Fruit fly (Drosophila melanogaster) whole organism, embryonic: ENCODE results near the gene Hph.

ENCODE experiments used
- Ada2b ChIP-seq: fragments of 200-800 bp; sonication (Bioruptor generic); IDR thresholded peaks from 2 replicates; pipeline ENCODE4 v1.3.6; 2022; ENCODE audit warnings: missing biosample characterization, missing genetic modification characterization
- Antp ChIP-seq: fragments of 200-800 bp; sonication (Bioruptor generic); optimal IDR thresholded peaks from 3 replicates; lab custom pipeline; 2016; ENCODE audit warnings: missing biosample characterization, missing genetic modification characterization
- CG11723 ChIP-seq: fragments of 200-800 bp; sonication (Bioruptor generic); optimal IDR thresholded peaks from 2 replicates; lab custom pipeline; 2017; ENCODE audit warnings: missing biosample characterization, mild to moderate bottlenecking, missing genetic modification characterization
- CG13775 ChIP-seq: fragments of 200-800 bp; sonication (Bioruptor generic); optimal IDR thresholded peaks from 3 replicates; lab custom pipeline; 2017; ENCODE audit warnings: missing biosample characterization, mild to moderate bottlenecking, missing genetic modification characterization
- CG15269 ChIP-seq: fragments of 200-800 bp; sonication (Bioruptor generic); optimal IDR thresholded peaks from 2 replicates; lab custom pipeline; 2018; ENCODE audit warnings: missing biosample characterization, mild to moderate bottlenecking, missing genetic modification characterization, moderate library complexity
- CG17328 ChIP-seq: fragments of 200-800 bp; sonication (Bioruptor generic); IDR thresholded peaks from 2 replicates; pipeline ENCODE4 v1.3.6; 2022; ENCODE audit warnings: missing biosample characterization, missing genetic modification characterization
- CG17359 ChIP-seq: fragments of 200-800 bp; sonication (Bioruptor generic); optimal IDR thresholded peaks from 3 replicates; lab custom pipeline; 2018; ENCODE audit warnings: missing biosample characterization, mild to moderate bottlenecking, missing genetic modification characterization, moderate library complexity
- CG17912 ChIP-seq: fragments of 200-800 bp; sonication (Bioruptor generic); optimal IDR thresholded peaks from 2 replicates; lab custom pipeline; 2018; ENCODE audit warnings: missing biosample characterization, mild to moderate bottlenecking, missing genetic modification characterization
- CG18764 ChIP-seq: fragments of 200-800 bp; sonication (Bioruptor generic); optimal IDR thresholded peaks from 3 replicates; lab custom pipeline; 2016; ENCODE audit warnings: missing biosample characterization, missing genetic modification characterization
- CG30403 ChIP-seq: fragments of 200-800 bp; sonication (Bioruptor generic); optimal IDR thresholded peaks from 3 replicates; lab custom pipeline; 2016; ENCODE audit warnings: missing biosample characterization, missing genetic modification characterization
- CG4424 ChIP-seq: fragments of 200-800 bp; sonication (Bioruptor generic); optimal IDR thresholded peaks from 3 replicates; lab custom pipeline; 2016; ENCODE audit warnings: missing biosample characterization, missing genetic modification characterization
- CG5245 ChIP-seq: fragments of 200-800 bp; sonication (Bioruptor generic); optimal IDR thresholded peaks from 3 replicates; lab custom pipeline; 2016; ENCODE audit warnings: missing biosample characterization, missing genetic modification characterization
- CG6854 ChIP-seq: fragments of 200-800 bp; sonication (Bioruptor generic); optimal IDR thresholded peaks from 3 replicates; lab custom pipeline; 2017; ENCODE audit warnings: missing biosample characterization, mild to moderate bottlenecking, missing genetic modification characterization
- CG9727 ChIP-seq: fragments of 200-800 bp; sonication (Bioruptor generic); optimal IDR thresholded peaks from 3 replicates; lab custom pipeline; 2017; ENCODE audit warnings: missing biosample characterization, mild to moderate bottlenecking, missing genetic modification characterization
- Chrac-16 ChIP-seq: fragments of 200-800 bp; sonication (Bioruptor generic); optimal IDR thresholded peaks from 3 replicates; lab custom pipeline; 2016; ENCODE audit warnings: missing biosample characterization, missing genetic modification characterization
- Dbx ChIP-seq: fragments of 200-800 bp; sonication (Bioruptor generic); IDR thresholded peaks from 3 replicates; pipeline ENCODE4 v1.3.6; 2022; ENCODE audit warnings: missing biosample characterization, missing genetic modification characterization
- Dip3 ChIP-seq: fragments of 200-800 bp; sonication (Bioruptor generic); optimal IDR thresholded peaks from 3 replicates; lab custom pipeline; 2016; ENCODE audit warnings: missing biosample characterization, missing genetic modification characterization
- Drgx ChIP-seq: fragments of 200-800 bp; sonication (Bioruptor generic); IDR thresholded peaks from 2 replicates; pipeline ENCODE4 v1.3.6; 2022; ENCODE audit warnings: missing biosample characterization, missing genetic modification characterization
- Gug ChIP-seq: fragments of 200-800 bp; sonication (Bioruptor generic); IDR thresholded peaks from 4 replicates; pipeline ENCODE4 v1.3.6; 2022; ENCODE audit warnings: missing biosample characterization, missing genetic modification characterization
- Hsf ChIP-seq: fragments of 200-800 bp; sonication (Bioruptor generic); optimal IDR thresholded peaks from 3 replicates; lab custom pipeline; 2016; ENCODE audit warnings: missing biosample characterization, missing genetic modification characterization
- Lhr ChIP-seq: fragments of 200-800 bp; sonication (Bioruptor generic); optimal IDR thresholded peaks from 3 replicates; lab custom pipeline; 2017; ENCODE audit warnings: mild to moderate bottlenecking, missing biosample characterization, missing genetic modification reagents, missing genetic modification characterization
- Med ChIP-seq: fragments of 200-800 bp; sonication (Bioruptor generic); peaks from one replicate; lab custom pipeline; 2016; ENCODE audit warnings: missing biosample characterization, missing genetic modification characterization, mild to moderate bottlenecking, inconsistent platforms, moderate library complexity
- Side ChIP-seq: fragments of 200-800 bp; sonication (Bioruptor generic); optimal IDR thresholded peaks from 2 replicates; lab custom pipeline; 2016; ENCODE audit warnings: missing biosample characterization, missing genetic modification characterization
- Xrp1 ChIP-seq: fragments of 200-800 bp; sonication (Bioruptor generic); IDR thresholded peaks from 2 replicates; pipeline ENCODE4 v1.3.6; 2022; ENCODE audit warnings: missing biosample characterization, missing genetic modification characterization
- ab ChIP-seq: fragments of 200-800 bp; sonication (Bioruptor generic); optimal IDR thresholded peaks from 2 replicates; lab custom pipeline; 2016; ENCODE audit warnings: missing biosample characterization, missing genetic modification characterization
- ac ChIP-seq: fragments of 200-800 bp; sonication (Bioruptor generic); optimal IDR thresholded peaks from 3 replicates; lab custom pipeline; 2017; ENCODE audit warnings: missing biosample characterization, mild to moderate bottlenecking, missing genetic modification characterization
- ara ChIP-seq: fragments of 200-800 bp; sonication (Bioruptor generic); IDR thresholded peaks from 2 replicates; pipeline ENCODE4 v1.3.6; 2022; ENCODE audit warnings: missing biosample characterization, missing genetic modification characterization
- crp ChIP-seq, 2 experiments: fragments of 200-800 bp; sonication (Bioruptor generic); optimal IDR thresholded peaks; 2 replicates in 1 of 2; 3 replicates in 1 of 2; lab custom pipeline; 2017; ENCODE audit warnings: missing biosample characterization in 2 of 2, missing genetic modification characterization in 2 of 2, mild to moderate bottlenecking in 1 of 2, moderate library complexity in 1 of 2
- dmrt99B ChIP-seq: fragments of 200-800 bp; sonication (Bioruptor generic); optimal IDR thresholded peaks from 2 replicates; lab custom pipeline; 2018; ENCODE audit warnings: missing biosample characterization, mild to moderate bottlenecking, missing genetic modification characterization, moderate library complexity
- dpn ChIP-seq, 2 experiments: fragments of 200-800 bp; sonication (Bioruptor generic); optimal IDR thresholded peaks; 3 replicates each; lab custom pipeline; 2016; ENCODE audit warnings: missing biosample characterization in 2 of 2, missing genetic modification characterization in 2 of 2
- en ChIP-seq: fragments of 200-800 bp; sonication (Bioruptor generic); optimal IDR thresholded peaks from 2 replicates; lab custom pipeline; 2016; ENCODE audit warnings: missing biosample characterization, missing genetic modification characterization
- eyg ChIP-seq: fragments of 200-800 bp; sonication (Bioruptor generic); optimal IDR thresholded peaks from 3 replicates; lab custom pipeline; 2016; ENCODE audit warnings: missing biosample characterization, missing genetic modification characterization
- fd64A ChIP-seq: fragments of 200-800 bp; sonication (Bioruptor generic); optimal IDR thresholded peaks from 3 replicates; lab custom pipeline; 2018; ENCODE audit warnings: missing biosample characterization, mild to moderate bottlenecking, missing genetic modification characterization
- hkb ChIP-seq, 2 experiments: fragments of 200-800 bp in 1 of 2; fragments of >200 bp in 1 of 2; sonication (Bioruptor generic) in 1 of 2; IDR thresholded peaks in 1 of 2; optimal IDR thresholded peaks in 1 of 2; 2 replicates each; pipeline versions ENCODE4 v1.3.6 to Lab custom; 2017 to 2022; ENCODE audit warnings: missing biosample characterization in 1 of 2, missing genetic modification characterization in 1 of 2
- lilli ChIP-seq: fragments of 200-800 bp; sonication (Bioruptor generic); optimal IDR thresholded peaks from 3 replicates; lab custom pipeline; 2016; ENCODE audit warnings: missing biosample characterization, missing genetic modification characterization
- mam ChIP-seq: fragments of 200-800 bp; sonication (Bioruptor generic); optimal IDR thresholded peaks from 3 replicates; lab custom pipeline; 2016; ENCODE audit warnings: missing biosample characterization, missing genetic modification characterization
- nom ChIP-seq: fragments of 200-800 bp; sonication (Bioruptor generic); optimal IDR thresholded peaks from 2 replicates; lab custom pipeline; 2017; ENCODE audit warnings: missing biosample characterization, missing genetic modification characterization, mild to moderate bottlenecking, moderate library complexity, missing genetic modification reagents
- pan ChIP-seq, 4 experiments: fragments of >200 bp in 3 of 4; fragments of 200-800 bp in 1 of 4; sonication (Bioruptor generic) in 1 of 4; optimal IDR thresholded peaks in 3 of 4; IDR thresholded peaks in 1 of 4; 2 replicates each; pipeline versions ENCODE4 v1.3.6 to Lab custom; 2017 to 2022; ENCODE audit warnings: missing biosample characterization in 2 of 4, missing genetic modification characterization in 2 of 4, mixed read lengths in 1 of 4
- pho ChIP-seq: fragments of 200-800 bp; sonication (Bioruptor generic); optimal IDR thresholded peaks from 2 replicates; lab custom pipeline; 2016; ENCODE audit warnings: missing biosample characterization, missing genetic modification characterization
- phol ChIP-seq: fragments of 200-800 bp; sonication (Bioruptor generic); optimal IDR thresholded peaks from 3 replicates; lab custom pipeline; 2018; ENCODE audit warnings: missing biosample characterization, mild to moderate bottlenecking, missing genetic modification characterization, moderate library complexity
- prd ChIP-seq, 3 experiments: fragments of >200 bp in 2 of 3; fragments of 200-800 bp in 1 of 3; sonication (Bioruptor generic) in 1 of 3; optimal IDR thresholded peaks in 2 of 3; IDR thresholded peaks in 1 of 3; 2 replicates in 2 of 3; 3 replicates in 1 of 3; pipeline versions ENCODE4 v1.3.6 to Lab custom; 2017 to 2022; ENCODE audit warnings: missing biosample characterization in 1 of 3, missing genetic modification characterization in 1 of 3
- pros ChIP-seq: fragments of 200-800 bp; sonication (Bioruptor generic); optimal IDR thresholded peaks from 3 replicates; lab custom pipeline; 2019; ENCODE audit warnings: missing biosample characterization, mild to moderate bottlenecking, missing genetic modification characterization, moderate library complexity
- row ChIP-seq: fragments of 200-800 bp; sonication (Bioruptor generic); IDR thresholded peaks from 3 replicates; pipeline ENCODE4 v1.3.6; 2022; ENCODE audit warnings: missing biosample characterization, missing genetic modification characterization
- shn ChIP-seq: fragments of 200-800 bp; sonication (Bioruptor generic); optimal IDR thresholded peaks from 3 replicates; lab custom pipeline; 2016; ENCODE audit warnings: missing biosample characterization, missing genetic modification characterization
- sug ChIP-seq: fragments of 200-800 bp; optimal IDR thresholded peaks from 2 replicates; lab custom pipeline; 2019; ENCODE audit warnings: missing biosample characterization, mild to moderate bottlenecking, missing genetic modification characterization, moderate library complexity
- tgo ChIP-seq: fragments of 200-800 bp; sonication (Bioruptor generic); IDR thresholded peaks from 3 replicates; pipeline ENCODE4 v1.3.6; 2022; ENCODE audit warnings: missing biosample characterization, missing genetic modification characterization
- tio ChIP-seq: fragments of 200-800 bp; sonication (Bioruptor generic); optimal IDR thresholded peaks from 2 replicates; lab custom pipeline; 2017; ENCODE audit warnings: missing biosample characterization, missing genetic modification characterization, inconsistent platforms

The Hph gene

dm6 chr3R:5250530-5251242 lies 6.2 kb upstream of the Hph start:
- peak; percentile 41 for TF ChIP-seq Antp (GFP tag; lab: Kevin White, UChicago)
- no peak for TF ChIP-seq CG11723 (GFP tag; lab: Kevin White, UChicago)
- TF ChIP-seq sug (tag; lab: Kevin White, UChicago), result peak; percentile 8
- peak; percentile 20 for TF ChIP-seq tio (GFP tag; lab: Kevin White, UChicago)
- TF ChIP-seq row (GFP tag; lab: Robert Waterston, UW), result peak; percentile 35
- peak; percentile 26 for TF ChIP-seq CG15269 (tag; lab: Kevin White, UChicago)
- TF ChIP-seq Hsf, result peak; percentile 7
- peak; percentile 7 for TF ChIP-seq CG4424
- TF ChIP-seq Med (GFP tag; lab: Kevin White, UChicago), result peak; percentile 46
- TF ChIP-seq CG17359, result peak; percentile 21
- peak; percentile 13 for TF ChIP-seq lilli (GFP tag; lab: Kevin White, UChicago)
- peak; percentile 2 for TF ChIP-seq eyg (GFP tag; lab: Kevin White, UChicago)
- TF ChIP-seq pros, result no peak
- TF ChIP-seq Gug (GFP tag; lab: Robert Waterston, UW), result 0 out of 4 replicates have a peak, but pooled peaks have one; percentile 22
- TF ChIP-seq Dip3, result peak; percentile 5
- peak; percentile 25; the same call in 2 of the 3 replicates for TF ChIP-seq tgo (GFP tag; lab: Robert Waterston, UW)
- TF ChIP-seq CG17912 (GFP tag; lab: Kevin White, UChicago), result no peak
- TF ChIP-seq Dbx (GFP tag; lab: Robert Waterston, UW), result 0 out of 3 replicates have a peak, but pooled peaks have one; percentile 15
- TF ChIP-seq CG17328 (GFP tag; lab: Robert Waterston, UW), result 0 out of 2 replicates have a peak, but pooled peaks have one; percentile 19
- no peak for TF ChIP-seq crp (GFP tag; optimal IDR thresholded peaks at IDR 0.05; lab: Kevin White, UChicago)
- peak; percentile 9 for TF ChIP-seq shn (GFP tag; lab: Kevin White, UChicago)
- peak; percentile 46 for TF ChIP-seq Drgx (GFP tag; lab: Robert Waterston, UW)
- TF ChIP-seq dpn (GFP tag; optimal IDR thresholded peaks at IDR 0.05; lab: Kevin White, UChicago), result peak; percentile 11 to 21
- TF ChIP-seq CG6854 (GFP tag; lab: Kevin White, UChicago), result no peak
- peak; percentile 28 for TF ChIP-seq mam (GFP tag; lab: Kevin White, UChicago)
- peak; percentile 30 for TF ChIP-seq Side (GFP tag; lab: Kevin White, UChicago)
- TF ChIP-seq Ada2b (GFP tag; lab: Robert Waterston, UW), result 0 out of 2 replicates have a peak, but pooled peaks have one; percentile 10
- TF ChIP-seq fd64A, result no peak
- TF ChIP-seq pan (optimal IDR thresholded peaks at IDR 0.05; lab: Kevin White, UChicago), result no peak
- TF ChIP-seq pan (GFP tag; optimal IDR thresholded peaks at IDR 0.05 in 1 of 2, IDR thresholded peaks at IDR 0.05 in 1 of 2), result peak in 1 of 2 experiments; percentile 27
- no peak for TF ChIP-seq hkb (optimal IDR thresholded peaks at IDR 0.05; lab: Kevin White, UChicago)
- peak; percentile 34; the same call in 1 of the 2 replicates for TF ChIP-seq hkb (GFP tag; IDR thresholded peaks at IDR 0.05; lab: Robert Waterston, UW)
- TF ChIP-seq phol, result peak; percentile 72
- TF ChIP-seq prd (optimal IDR thresholded peaks at IDR 0.05; lab: Kevin White, UChicago), result no peak
- peak; percentile 21; the same call in 1 of the 3 replicates for TF ChIP-seq prd (GFP tag; IDR thresholded peaks at IDR 0.05; lab: Robert Waterston, UW)
- TF ChIP-seq dmrt99B (tag; lab: Kevin White, UChicago), result peak; percentile 9
- TF ChIP-seq pho (GFP tag; lab: Kevin White, UChicago), result peak; percentile 9
- no peak for TF ChIP-seq Lhr (GFP tag; lab: Kevin White, UChicago)
- TF ChIP-seq Xrp1 (GFP tag; lab: Robert Waterston, UW), result peak; percentile 21; the same call in 1 of the 2 replicates
- no peak for TF ChIP-seq ac (GFP tag; lab: Kevin White, UChicago)
- no peak for TF ChIP-seq CG13775 (GFP tag; lab: Kevin White, UChicago)
- peak; percentile 37; the same call in 1 of the 2 replicates for TF ChIP-seq ara (GFP tag; lab: Robert Waterston, UW)
- peak; percentile 31 for TF ChIP-seq CG18764 (GFP tag; lab: Kevin White, UChicago)
- TF ChIP-seq CG5245 (GFP tag; lab: Kevin White, UChicago), result peak; percentile 3
- peak; percentile 7 for TF ChIP-seq nom (GFP tag; lab: Kevin White, UChicago)
- TF ChIP-seq CG30403 (GFP tag; lab: Kevin White, UChicago), result peak; percentile 1
- peak; percentile 8 for TF ChIP-seq CG9727 (GFP tag; lab: Kevin White, UChicago)
- peak; percentile 39 for TF ChIP-seq Chrac-16 (GFP tag; lab: Kevin White, UChicago)
- TF ChIP-seq en (GFP tag; lab: Kevin White, UChicago), result no peak
- TF ChIP-seq ab (GFP tag; lab: Kevin White, UChicago), result no peak
